Worm (Caenorhabditis elegans): Measurements from ENCODE around the gene C18F10.7.

The C18F10.7 gene

DNA sequence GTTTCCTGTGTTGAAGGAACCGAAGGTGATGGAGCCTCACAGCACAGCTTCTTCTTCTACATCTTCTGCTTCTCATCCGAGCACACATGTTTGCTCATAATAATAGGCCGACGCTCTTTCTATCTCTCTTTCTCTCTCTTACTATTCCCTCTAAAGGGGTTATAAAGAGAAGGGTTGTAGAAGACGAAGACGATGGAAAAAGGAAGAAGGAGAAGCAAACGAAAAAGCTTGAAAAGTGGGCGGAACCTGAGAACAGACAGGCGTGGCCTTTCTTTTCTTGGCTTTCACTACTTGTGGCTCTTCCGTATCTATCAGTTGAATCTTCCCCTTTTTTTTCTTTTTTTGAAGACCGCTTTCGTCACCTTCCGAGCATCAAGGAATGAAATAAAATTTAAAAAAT is 29.7 kb upstream of the C18F10.7 start:
- 0 out of 2 replicates have a peak, but pooled peaks have one; percentile 27 for TF ChIP-seq ctbp-1 (GFP tag; IDR thresholded peaks at IDR 0.05)
- no peak for TF ChIP-seq nhr-11 (tag; optimal IDR thresholded peaks at IDR 0.05)
- TF ChIP-seq spr-3 (GFP tag; optimal IDR thresholded peaks at IDR 0.05): no peak
- peak; percentile 32 for TF ChIP-seq fkh-10 (GFP tag; optimal IDR thresholded peaks at IDR 0.05)
- no peak for TF ChIP-seq mep-1 (tag; optimal IDR thresholded peaks at IDR 0.05)
- TF ChIP-seq ama-1 (optimal IDR thresholded peaks at IDR 0.05): no peak
- TF ChIP-seq madf-5 (GFP tag; IDR thresholded peaks at IDR 0.05): no peak
- TF ChIP-seq dmd-9 (GFP tag; IDR thresholded peaks at IDR 0.05): no peak
- TF ChIP-seq lin-29 (GFP tag; IDR thresholded peaks at IDR 0.05): no peak
- TF ChIP-seq egl-43 (GFP tag; IDR thresholded peaks at IDR 0.05): no peak
- TF ChIP-seq nhr-237 (tag; optimal IDR thresholded peaks at IDR 0.05): no peak
- no peak for TF ChIP-seq unc-39 (tag; optimal IDR thresholded peaks at IDR 0.05)

DNA sequence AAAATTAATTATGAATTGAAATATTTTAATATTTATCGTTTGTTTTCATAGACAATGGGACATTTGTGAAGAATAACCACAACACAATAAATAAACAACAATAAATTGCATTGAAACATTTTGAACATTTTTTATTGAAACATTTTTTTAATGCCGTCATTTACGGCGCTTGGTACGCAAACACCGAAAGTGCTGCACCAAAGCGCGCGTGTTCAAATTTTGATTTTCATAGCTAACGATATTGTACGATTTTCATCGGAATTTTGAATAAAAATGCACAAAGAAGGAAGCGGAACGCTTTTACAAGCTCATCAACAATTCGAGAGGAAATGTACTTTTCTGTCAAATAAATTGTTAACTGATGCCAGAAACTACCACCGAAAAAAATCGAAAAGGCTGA is 25.6 kb upstream of the C18F10.7 start:
- TF ChIP-seq ceh-32 (tag; optimal IDR thresholded peaks at IDR 0.05; ENCODE audit: poor library complexity) (no peak), mxl-2 (GFP tag; conservative IDR thresholded peaks at IDR 0.05) (no peak), nhr-41 (GFP tag; IDR thresholded peaks at IDR 0.05) (no peak), dmd-8 (GFP tag; IDR thresholded peaks at IDR 0.05) (no peak), nhr-42 (GFP tag; IDR thresholded peaks at IDR 0.05) (no peak), zfp-2 (tag; optimal IDR thresholded peaks at IDR 0.05) (no peak), duxl-1 (tag; optimal IDR thresholded peaks at IDR 0.05; ENCODE audit: poor library complexity) (no peak), set-16 (GFP tag; IDR thresholded peaks at IDR 0.05) (no peak), zfp-3 (GFP tag; conservative IDR thresholded peaks at IDR 0.05) (no peak), tra-1 (GFP tag; IDR thresholded peaks at IDR 0.05) (no peak), spr-3 (GFP tag; optimal IDR thresholded peaks at IDR 0.05) (no peak), saeg-2 (GFP tag; IDR thresholded peaks at IDR 0.05) (no peak), daf-16 (GFP tag; optimal IDR thresholded peaks at IDR 0.05) (no peak), daf-16 (tag; optimal IDR thresholded peaks at IDR 0.05) (no peak), ceh-44 (GFP tag; IDR thresholded peaks at IDR 0.05) (no peak), lim-7 (GFP tag; IDR thresholded peaks at IDR 0.05) (no peak), nhr-102 (tag; optimal IDR thresholded peaks at IDR 0.05) (no peak), vab-7 (GFP tag; IDR thresholded peaks at IDR 0.05) (no peak)

DNA sequence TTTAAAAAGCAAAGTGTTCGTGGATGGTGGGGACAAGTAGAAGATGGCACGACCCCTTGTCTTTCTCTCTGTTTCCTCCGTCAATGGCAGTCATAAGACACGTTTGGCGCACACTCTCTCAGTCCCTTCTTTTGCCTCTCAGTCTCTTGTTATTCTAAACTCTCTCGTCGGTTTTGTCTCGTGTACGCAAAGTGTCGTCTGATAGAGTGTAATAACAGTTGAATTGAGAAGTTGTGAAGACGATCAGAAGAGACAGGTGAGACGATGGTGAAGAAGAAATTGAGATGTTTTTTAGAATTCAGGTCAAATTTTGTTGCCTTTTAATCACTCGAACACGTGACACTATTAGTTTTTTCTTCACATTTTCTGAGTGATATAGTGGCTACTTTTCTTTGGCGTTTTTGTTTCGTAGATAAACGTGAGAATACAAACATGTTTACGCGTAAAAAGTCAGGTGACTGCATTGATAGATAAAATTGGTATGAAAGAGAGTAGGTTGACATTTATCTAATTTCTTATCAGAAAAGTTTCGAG is 25.0 kb upstream of the C18F10.7 start, which contains the start of gene F47D12.9:
Gene F47D12.9 (minus strand): TSS at position 267 of the 534 bp plus-strand sequence.
- no peak for TF ChIP-seq pha-4 (GFP tag; IDR thresholded peaks at IDR 0.05)
- peak; percentile 76 for TF ChIP-seq pha-4 (tag; optimal IDR thresholded peaks at IDR 0.05)
- peak; percentile 4 for TF ChIP-seq ztf-7 (tag; optimal IDR thresholded peaks at IDR 0.05)
- no peak for TF ChIP-seq Y5F2A.4 (GFP tag; optimal IDR thresholded peaks at IDR 0.05)
- no peak for TF ChIP-seq nhr-10 (tag; optimal IDR thresholded peaks at IDR 0.05)
- TF ChIP-seq nhr-77 (tag; optimal IDR thresholded peaks at IDR 0.05): peak; percentile 28
- TF ChIP-seq nhr-41 (GFP tag; IDR thresholded peaks at IDR 0.05): no peak
- no peak for TF ChIP-seq tag-97 (GFP tag; IDR thresholded peaks at IDR 0.05)
- TF ChIP-seq nhr-76 (tag; optimal IDR thresholded peaks at IDR 0.05): no peak
- TF ChIP-seq daf-8 (GFP tag; IDR thresholded peaks at IDR 0.05): no peak
- no peak for TF ChIP-seq spr-3 (GFP tag; optimal IDR thresholded peaks at IDR 0.05)
- TF ChIP-seq F26F4.8 (GFP tag; conservative IDR thresholded peaks at IDR 0.05): no peak
- TF ChIP-seq nhr-111 (GFP tag; optimal IDR thresholded peaks at IDR 0.05): no peak
- no peak for TF ChIP-seq Y75B8A.6 (GFP tag; IDR thresholded peaks at IDR 0.05)
- no peak for TF ChIP-seq ces-1 (GFP tag; optimal IDR thresholded peaks at IDR 0.05)
- TF ChIP-seq cey-2 (tag; optimal IDR thresholded peaks at IDR 0.05; ENCODE audit: borderline replicate concordance, insufficient read depth): peak; percentile 11
- TF ChIP-seq Y105C5A.15 (GFP tag; IDR thresholded peaks at IDR 0.05): 0 out of 2 replicates have a peak, but pooled peaks have one; percentile 7
- peak; percentile 82 for TF ChIP-seq php-3 (GFP tag; IDR thresholded peaks at IDR 0.05)
- peak; percentile 51 for TF ChIP-seq dpl-1 (GFP tag; optimal IDR thresholded peaks at IDR 0.05)
- no peak for TF ChIP-seq lim-7 (GFP tag; IDR thresholded peaks at IDR 0.05)
- no peak for TF ChIP-seq F44E2.7 (GFP tag; IDR thresholded peaks at IDR 0.05)
- peak; percentile 84 for TF ChIP-seq nhr-28 (tag; optimal IDR thresholded peaks at IDR 0.05)
- TF ChIP-seq egl-43 (GFP tag; IDR thresholded peaks at IDR 0.05): peak; percentile 56; the same call in 1 of the 2 replicates
- no peak for TF ChIP-seq Y48G9A.11 (GFP tag; IDR thresholded peaks at IDR 0.05)
- TF ChIP-seq spr-1 (tag; optimal IDR thresholded peaks at IDR 0.05): no peak
- TF ChIP-seq lin-29 (GFP tag; IDR thresholded peaks at IDR 0.05): no peak

Measured in whole organism, L4 larva.